Fruit fly (Drosophila melanogaster): ENCODE measurements around the gene shv.

shv gene

DNA sequence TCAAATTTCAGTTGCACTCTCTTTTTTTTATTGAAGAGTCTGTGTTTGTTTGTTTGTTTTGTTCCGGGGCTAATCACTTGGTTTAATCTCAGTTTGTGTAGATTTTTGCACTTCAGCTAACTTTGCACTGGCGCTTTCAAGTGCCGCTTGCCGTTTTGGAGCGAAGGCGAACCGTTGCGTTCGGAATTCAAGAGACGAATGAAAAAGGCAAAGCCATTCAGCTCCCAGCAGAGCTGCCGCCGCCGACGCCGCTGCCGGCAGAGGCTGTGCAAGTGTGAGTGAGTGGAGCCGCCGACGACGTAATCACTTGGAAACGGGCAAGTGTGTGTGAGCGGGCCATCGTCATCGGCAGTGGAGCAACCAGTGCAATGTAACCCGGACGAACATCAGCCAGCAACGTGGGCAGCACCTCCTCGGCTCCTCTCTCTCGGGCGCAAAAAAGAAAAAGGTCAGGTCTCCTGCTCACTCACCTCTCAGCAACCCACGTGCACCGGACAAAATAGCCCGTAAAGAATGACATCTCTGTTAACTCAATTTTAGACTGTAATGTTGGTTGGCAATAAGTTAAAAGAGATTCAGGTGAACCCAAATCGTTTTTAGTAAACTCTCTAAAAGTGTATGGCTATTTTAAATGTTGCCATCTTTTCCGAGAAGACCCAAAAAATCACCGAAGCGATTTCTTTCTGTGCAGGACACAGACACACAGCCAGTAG is 26.7 kb downstream of the shv start, which contains the start of gene cbt (continued):
- TF ChIP-seq CG32006 (GFP tag; optimal IDR thresholded peaks at IDR 0.05) (peak; percentile 99), achi (GFP tag; optimal IDR thresholded peaks at IDR 0.05) (peak; percentile 98), Eip93F (GFP tag; optimal IDR thresholded peaks at IDR 0.05) (peak; percentile 95), CG6854 (GFP tag; optimal IDR thresholded peaks at IDR 0.05) (peak; percentile 84), Hr4 (GFP tag; optimal IDR thresholded peaks at IDR 0.05) (peak; percentile 99), Ets21C (GFP tag; optimal IDR thresholded peaks at IDR 0.05) (peak; percentile 96), fkh (GFP tag; optimal IDR thresholded peaks at IDR 0.05) (peak; percentile 50), fd85E (GFP tag; optimal IDR thresholded peaks at IDR 0.05) (peak; percentile 89), CG16779 (tag; optimal IDR thresholded peaks at IDR 0.05) (peak; percentile 98), OdsH (GFP tag; optimal IDR thresholded peaks at IDR 0.05) (peak; percentile 99), CG9139 (GFP tag; optimal IDR thresholded peaks at IDR 0.05) (peak; percentile 89), CG4318 (GFP tag; optimal IDR thresholded peaks at IDR 0.05) (peak; percentile 98), CG10669 (GFP tag; optimal IDR thresholded peaks at IDR 0.05) (peak; percentile 98), CG6163 (GFP tag; IDR thresholded peaks at IDR 0.05) (no peak), salr (GFP tag; optimal IDR thresholded peaks at IDR 0.05) (peak; percentile 97 to 98)

DNA sequence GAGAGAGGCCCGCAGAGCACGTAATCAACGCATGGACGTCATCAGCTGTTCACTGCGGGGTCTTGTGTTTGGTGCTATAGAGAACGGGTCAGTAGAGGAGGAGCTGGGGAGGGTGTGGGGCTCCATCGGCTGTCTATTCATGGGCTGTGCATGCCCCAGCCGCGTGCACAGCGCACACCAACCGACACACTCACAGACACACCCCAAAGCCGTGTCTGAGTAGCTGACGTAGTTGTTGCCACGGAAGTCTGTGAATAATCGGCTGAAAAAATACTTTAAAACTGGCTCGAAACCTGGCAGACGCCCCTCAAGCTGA is 27.2 kb downstream of the shv start:
- TF ChIP-seq svp (GFP tag) (peak; percentile 89), CG11294 (GFP tag; IDR thresholded peaks at IDR 0.05) (no peak)

DNA sequence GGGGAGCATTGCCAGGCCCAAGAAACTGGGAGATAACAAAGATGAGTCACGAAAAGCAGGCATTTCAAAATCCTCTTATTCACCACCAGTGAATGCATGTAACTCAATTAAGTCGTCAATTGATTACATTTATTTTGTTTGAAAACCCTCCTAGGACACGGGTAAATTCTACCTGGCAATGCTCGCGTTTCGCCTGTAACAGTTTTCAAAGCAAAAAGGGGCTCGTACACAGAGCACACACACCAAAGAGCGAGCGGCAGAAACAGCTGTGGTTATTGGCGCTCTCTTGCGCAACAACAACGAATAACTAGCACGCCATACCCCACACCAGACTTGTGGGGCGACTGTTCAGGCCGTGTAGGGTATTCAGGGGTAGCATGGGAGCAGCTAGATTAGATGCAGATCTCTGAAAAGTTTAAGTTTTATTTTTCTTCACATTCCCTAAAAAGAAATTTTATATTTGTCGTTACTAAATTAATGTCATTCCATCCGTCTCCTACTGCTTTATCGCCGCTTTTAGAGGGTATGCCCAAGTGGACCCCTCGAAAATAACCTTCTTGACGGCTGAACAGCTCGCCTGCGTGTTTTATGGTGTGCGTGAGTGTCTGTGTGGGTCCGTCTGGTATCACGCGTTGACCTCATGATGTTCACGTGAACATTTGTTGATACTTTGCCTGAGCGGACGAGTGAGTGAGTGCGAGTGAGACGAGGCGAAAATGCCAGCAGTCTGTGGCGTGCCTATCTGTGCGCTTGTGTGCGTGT is 27.9 kb downstream of the shv start:
- no peak for TF ChIP-seq CG15336 (GFP tag; IDR thresholded peaks at IDR 0.05)
- TF ChIP-seq Eip93F (GFP tag; optimal IDR thresholded peaks at IDR 0.05): peak; percentile 100
- TF ChIP-seq topi (GFP tag; optimal IDR thresholded peaks at IDR 0.05): peak; percentile 100
- TF ChIP-seq cyc (GFP tag; optimal IDR thresholded peaks at IDR 0.05): peak; percentile 100
- TF ChIP-seq CG8319 (GFP tag; optimal IDR thresholded peaks at IDR 0.05): peak; percentile 100
- TF ChIP-seq CG31627 (GFP tag; optimal IDR thresholded peaks at IDR 0.05): peak; percentile 100
- TF ChIP-seq Gug (GFP tag; IDR thresholded peaks at IDR 0.05): no peak
- TF ChIP-seq Sox15 (GFP tag; optimal IDR thresholded peaks at IDR 0.05): peak; percentile 100
- TF ChIP-seq CG9139 (GFP tag; optimal IDR thresholded peaks at IDR 0.05): peak; percentile 100
- no peak for TF ChIP-seq CG6163 (GFP tag; IDR thresholded peaks at IDR 0.05)
- peak; percentile 100 for TF ChIP-seq Met (GFP tag; optimal IDR thresholded peaks at IDR 0.05)
- TF ChIP-seq fd59A (GFP tag; optimal IDR thresholded peaks at IDR 0.05): peak; percentile 100
- peak; percentile 100 for TF ChIP-seq pdm3 (GFP tag; optimal IDR thresholded peaks at IDR 0.05)
- peak; percentile 100 for TF ChIP-seq CG3919 (GFP tag; optimal IDR thresholded peaks at IDR 0.05)
- TF ChIP-seq salr (GFP tag; optimal IDR thresholded peaks at IDR 0.05): peak; percentile 100
- peak; percentile 100 for TF ChIP-seq CG6792 (GFP tag; optimal IDR thresholded peaks at IDR 0.05)
- peak; percentile 100 for TF ChIP-seq Eip75B (GFP tag; optimal IDR thresholded peaks at IDR 0.05)
- peak; percentile 100 for TF ChIP-seq Smox (GFP tag; optimal IDR thresholded peaks at IDR 0.05)
- peak; percentile 100 for TF ChIP-seq CG7368 (GFP tag; optimal IDR thresholded peaks at IDR 0.05)
- TF ChIP-seq CG11902 (GFP tag; optimal IDR thresholded peaks at IDR 0.05): peak; percentile 100
- TF ChIP-seq dsx (GFP tag; optimal IDR thresholded peaks at IDR 0.05; ENCODE audit: poor library complexity, severe bottlenecking): peak; percentile 100
- TF ChIP-seq CG6854 (GFP tag; optimal IDR thresholded peaks at IDR 0.05): peak; percentile 100
- TF ChIP-seq CG11294 (GFP tag; IDR thresholded peaks at IDR 0.05): no peak
- peak; percentile 99 for TF ChIP-seq fd85E (GFP tag; optimal IDR thresholded peaks at IDR 0.05)
- TF ChIP-seq CG4318 (GFP tag; optimal IDR thresholded peaks at IDR 0.05): peak; percentile 100
- peak; percentile 100 for TF ChIP-seq CG16779 (tag; optimal IDR thresholded peaks at IDR 0.05)
- peak; percentile 100 for TF ChIP-seq CG34406 (GFP tag; optimal IDR thresholded peaks at IDR 0.05)
- TF ChIP-seq svp (GFP tag): peak; percentile 100
- TF ChIP-seq CG11762 (GFP tag; optimal IDR thresholded peaks at IDR 0.05; ENCODE audit: insufficient read depth): peak; percentile 100
- peak; percentile 99 for TF ChIP-seq Blimp-1 (GFP tag; optimal IDR thresholded peaks at IDR 0.05)
- peak; percentile 100 for TF ChIP-seq Hr4 (GFP tag; optimal IDR thresholded peaks at IDR 0.05)
- peak; percentile 100 for TF ChIP-seq Sox102F (GFP tag; optimal IDR thresholded peaks at IDR 0.05)
- peak; percentile 100 for TF ChIP-seq Hr39 (GFP tag; optimal IDR thresholded peaks at IDR 0.05)
- TF ChIP-seq spab (GFP tag; optimal IDR thresholded peaks at IDR 0.05): peak; percentile 100
- TF ChIP-seq CG10669 (GFP tag; optimal IDR thresholded peaks at IDR 0.05): peak; percentile 100
- TF ChIP-seq Ets96B (tag; optimal IDR thresholded peaks at IDR 0.05): peak; percentile 100
- TF ChIP-seq esn (GFP tag; optimal IDR thresholded peaks at IDR 0.05): peak; percentile 100
- TF ChIP-seq Hr38 (GFP tag; optimal IDR thresholded peaks at IDR 0.05): peak; percentile 99

Measured in whole organism, prepupa.